Fruit fly (Drosophila melanogaster): ENCODE measurements around the gene CG17928.

The CG17928 gene

DNA sequence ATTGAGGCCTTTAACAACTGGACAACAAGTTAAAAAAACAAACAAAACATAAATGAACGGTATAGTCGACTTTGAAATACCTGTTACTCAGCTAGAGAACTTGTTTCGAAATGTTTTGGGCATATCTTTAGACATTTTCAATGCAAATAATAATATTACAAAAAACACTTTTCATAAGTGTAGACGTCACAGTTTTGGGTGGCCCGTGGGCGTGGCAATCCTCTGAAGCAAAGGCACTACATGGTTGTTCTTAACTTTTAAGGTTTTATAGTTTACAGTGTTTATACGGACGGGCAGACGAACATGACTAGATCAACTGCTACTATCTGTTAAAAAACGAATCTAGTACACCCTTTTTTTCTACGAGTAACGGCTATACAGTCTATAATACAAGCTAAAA lies 51.1 kb downstream of the CG17928 start:
- TF ChIP-seq hbn (GFP tag; IDR thresholded peaks at IDR 0.05; ENCODE audit: partially characterized antibody) (no peak), CG13287 (GFP tag; IDR thresholded peaks at IDR 0.05; ENCODE audit: partially characterized antibody) (no peak), lmd (GFP tag; IDR thresholded peaks at IDR 0.05) (no peak), CkIIα-i1 (GFP tag; IDR thresholded peaks at IDR 0.05) (no peak), CG3726 (GFP tag; IDR thresholded peaks at IDR 0.05) (no peak), bsh (GFP tag; optimal IDR thresholded peaks at IDR 0.05) (no peak), dm (GFP tag; optimal IDR thresholded peaks at IDR 0.05) (no peak), CG4282 (GFP tag; optimal IDR thresholded peaks at IDR 0.05) (no peak), trh (GFP tag; optimal IDR thresholded peaks at IDR 0.05) (no peak), CG3065 (GFP tag; optimal IDR thresholded peaks at IDR 0.05) (no peak), Hmr (GFP tag; optimal IDR thresholded peaks at IDR 0.05) (no peak), Neu2 (GFP tag; optimal IDR thresholded peaks at IDR 0.05; ENCODE audit: borderline replicate concordance) (no peak)
